Worm (Caenorhabditis elegans): ENCODE results near the gene Y94H6A.7.

Gene Y94H6A.7

ce11 chrIV:2670664-2671063, 45.7 kb downstream of the Y94H6A.7 start:
- no peak for TF ChIP-seq daf-16 (GFP tag; optimal IDR thresholded peaks at IDR 0.05)
- no peak for TF ChIP-seq daf-16 (tag; optimal IDR thresholded peaks at IDR 0.05)
- no peak for TF ChIP-seq lir-3 (tag; optimal IDR thresholded peaks at IDR 0.05)
- TF ChIP-seq nhr-111 (GFP tag; optimal IDR thresholded peaks at IDR 0.05), result no peak
- TF ChIP-seq ama-1 (optimal IDR thresholded peaks at IDR 0.05), result no peak
- TF ChIP-seq ceh-20 (GFP tag; IDR thresholded peaks at IDR 0.05), result no peak
- TF ChIP-seq Y48G9A.11 (GFP tag; IDR thresholded peaks at IDR 0.05), result peak; percentile 97
- no peak for TF ChIP-seq nhr-6 (tag; optimal IDR thresholded peaks at IDR 0.05)
- no peak for TF ChIP-seq ZK337.2 (GFP tag; IDR thresholded peaks at IDR 0.05)
- no peak for TF ChIP-seq T26A8.4 (GFP tag; IDR thresholded peaks at IDR 0.05)
- no peak for TF ChIP-seq ces-1 (GFP tag; optimal IDR thresholded peaks at IDR 0.05)
- peak; percentile 50 for TF ChIP-seq mes-2 (tag; optimal IDR thresholded peaks at IDR 0.05; ENCODE audit: poor library complexity, severe bottlenecking)
- no peak for TF ChIP-seq ztf-11 (tag; optimal IDR thresholded peaks at IDR 0.05)
- peak; percentile 21 for TF ChIP-seq lin-38 (GFP tag; IDR thresholded peaks at IDR 0.05)
- TF ChIP-seq nhr-11 (tag; optimal IDR thresholded peaks at IDR 0.05), result no peak
- TF ChIP-seq nhr-41 (GFP tag; IDR thresholded peaks at IDR 0.05), result no peak
- TF ChIP-seq lsy-2 (tag; optimal IDR thresholded peaks at IDR 0.05), result peak in 1 of 2 experiments; percentile 34
- peak; percentile 90 for TF ChIP-seq T20F7.1 (GFP tag; optimal IDR thresholded peaks at IDR 0.05)
- no peak for TF ChIP-seq zfp-2 (tag; optimal IDR thresholded peaks at IDR 0.05)
- TF ChIP-seq fos-1 (tag; optimal IDR thresholded peaks at IDR 0.05), result no peak
- peak; percentile 80 for TF ChIP-seq dpl-1 (GFP tag; optimal IDR thresholded peaks at IDR 0.05)

ce11 chrIV:2668152-2668551, 48.2 kb downstream of the Y94H6A.7 start:
- peak; percentile 98 for TF ChIP-seq Y48G9A.11 (GFP tag; IDR thresholded peaks at IDR 0.05)

ce11 chrIV:2666586-2667100, 49.7 kb downstream of the Y94H6A.7 start, which contains the start of gene Y69A2AR.1:
TSS of gene Y69A2AR.1 (plus strand) at chrIV:2667050.
- TF ChIP-seq mdl-1 (tag; optimal IDR thresholded peaks at IDR 0.05) (no peak), fos-1 (tag; optimal IDR thresholded peaks at IDR 0.05) (no peak), dmd-8 (GFP tag; IDR thresholded peaks at IDR 0.05) (no peak), ztf-11 (tag; optimal IDR thresholded peaks at IDR 0.05) (no peak), nhr-237 (tag; optimal IDR thresholded peaks at IDR 0.05) (no peak), nhr-41 (GFP tag; IDR thresholded peaks at IDR 0.05) (no peak), mxl-2 (GFP tag; conservative IDR thresholded peaks at IDR 0.05) (no peak), jun-1 (tag; optimal IDR thresholded peaks at IDR 0.05) (no peak), lin-38 (GFP tag; IDR thresholded peaks at IDR 0.05) (0 out of 2 replicates have a peak, but pooled peaks have one; percentile 3), ama-1 (optimal IDR thresholded peaks at IDR 0.05) (no peak), zag-1 (tag; optimal IDR thresholded peaks at IDR 0.05) (no peak), nhr-28 (tag; optimal IDR thresholded peaks at IDR 0.05) (no peak), gei-8 (GFP tag; optimal IDR thresholded peaks at IDR 0.05) (no peak), saeg-2 (GFP tag; IDR thresholded peaks at IDR 0.05) (no peak), egl-27 (tag; optimal IDR thresholded peaks at IDR 0.05) (no peak), ces-1 (GFP tag; optimal IDR thresholded peaks at IDR 0.05) (no peak), nhr-25 (tag; optimal IDR thresholded peaks at IDR 0.05; ENCODE audit: borderline replicate concordance, insufficient read depth) (no peak), dpl-1 (GFP tag; optimal IDR thresholded peaks at IDR 0.05) (peak; percentile 19), daf-12 (tag; optimal IDR thresholded peaks at IDR 0.05) (no peak), mes-2 (tag; optimal IDR thresholded peaks at IDR 0.05; ENCODE audit: poor library complexity, severe bottlenecking) (peak; percentile 47), ceh-28 (tag; optimal IDR thresholded peaks at IDR 0.05) (no peak), snpc-4 (tag; optimal IDR thresholded peaks at IDR 0.05) (no peak), lsy-2 (tag; optimal IDR thresholded peaks at IDR 0.05) (peak in 1 of 2 experiments; percentile 96), cey-2 (tag; optimal IDR thresholded peaks at IDR 0.05; ENCODE audit: borderline replicate concordance, insufficient read depth) (no peak), dve-1 (tag; optimal IDR thresholded peaks at IDR 0.05; ENCODE audit: insufficient read depth) (no peak), egl-43 (GFP tag; IDR thresholded peaks at IDR 0.05) (no peak), rbr-2 (tag; optimal IDR thresholded peaks at IDR 0.05) (no peak)

Measured in whole organism, L4 larva.